Fruit fly (Drosophila melanogaster): ENCODE results near the gene Phlpp.

The Phlpp gene

DNA sequence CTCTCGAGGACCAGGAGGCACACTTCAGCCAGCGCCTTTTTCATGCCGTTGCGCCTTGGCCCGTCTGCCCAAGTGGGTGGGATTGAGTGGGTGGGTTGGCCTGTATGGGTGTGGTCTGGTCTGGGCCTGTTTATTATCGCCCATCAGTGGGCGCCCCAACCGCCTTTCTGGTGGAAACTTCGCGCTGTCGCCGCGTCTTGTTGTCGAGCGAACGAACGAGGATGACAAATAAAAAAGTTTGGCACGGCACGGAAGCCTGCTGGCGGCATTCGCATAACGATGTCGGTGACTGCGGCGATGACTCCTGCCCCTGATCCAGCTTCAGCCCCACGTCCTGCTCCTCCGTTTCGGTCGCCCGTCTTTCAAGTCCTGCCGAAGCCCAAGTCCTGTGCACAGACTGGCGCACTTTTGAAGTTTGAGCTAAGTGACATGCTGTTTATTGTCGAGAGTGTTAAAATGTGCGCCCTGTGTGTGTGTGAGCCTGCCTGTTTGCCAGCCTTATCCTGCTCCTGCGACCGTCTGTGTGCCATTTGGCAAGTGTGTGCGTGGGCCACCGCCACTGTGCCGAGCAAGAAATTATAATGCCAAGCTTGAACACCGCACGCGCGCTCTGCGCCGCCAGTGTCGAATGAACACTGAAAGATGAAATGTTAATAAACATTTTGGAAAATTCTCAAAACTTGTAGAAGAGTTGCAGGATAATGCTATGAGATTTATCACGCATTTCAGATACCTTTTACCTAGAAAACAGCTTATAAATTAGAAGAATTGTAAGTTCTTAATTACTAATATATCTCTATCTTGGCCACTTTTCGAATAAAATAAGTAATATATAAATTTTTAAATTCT is 44.7 kb upstream of the Phlpp start (continued):
- peak; percentile 87 for TF ChIP-seq CG3281 (GFP tag; optimal IDR thresholded peaks at IDR 0.05)
- no peak for TF ChIP-seq Atf3 (GFP tag; optimal IDR thresholded peaks at IDR 0.05)
- peak; percentile 80 for TF ChIP-seq sens (GFP tag)
- TF ChIP-seq luna (GFP tag; optimal IDR thresholded peaks at IDR 0.05): no peak
- TF ChIP-seq CG10321 (GFP tag; IDR thresholded peaks at IDR 0.05): no peak
- TF ChIP-seq Oaz (GFP tag; IDR thresholded peaks at IDR 0.05): peak; percentile 60
- no peak for TF ChIP-seq Ravus (GFP tag; IDR thresholded peaks at IDR 0.05)
- TF ChIP-seq CG2129 (GFP tag; IDR thresholded peaks at IDR 0.05; ENCODE audit: partially characterized antibody): no peak
- peak; percentile 80 for TF ChIP-seq CG17385 (GFP tag; optimal IDR thresholded peaks at IDR 0.05)
- peak; percentile 10 for TF ChIP-seq HLH54F (GFP tag; optimal IDR thresholded peaks at IDR 0.05)
- TF ChIP-seq Dad (GFP tag; optimal IDR thresholded peaks at IDR 0.05): no peak
- TF ChIP-seq GATAe (GFP tag; conservative IDR thresholded peaks at IDR 0.05): no peak
- peak; percentile 51 for TF ChIP-seq gcm (GFP tag; optimal IDR thresholded peaks at IDR 0.05)
- no peak for TF ChIP-seq CG42726 (GFP tag; IDR thresholded peaks at IDR 0.05; ENCODE audit: partially characterized antibody)
- TF ChIP-seq CG17912 (GFP tag; optimal IDR thresholded peaks at IDR 0.05): peak; percentile 15
- TF ChIP-seq CG13123 (GFP tag; optimal IDR thresholded peaks at IDR 0.05): peak; percentile 30
- no peak for TF ChIP-seq CG3726 (GFP tag; IDR thresholded peaks at IDR 0.05)
- TF ChIP-seq twi (tag; optimal IDR thresholded peaks at IDR 0.05): peak; percentile 39
- TF ChIP-seq CG6791 (GFP tag; IDR thresholded peaks at IDR 0.05; ENCODE audit: partially characterized antibody): no peak
- 0 out of 2 replicates have a peak, but pooled peaks have one; percentile 5 for TF ChIP-seq NFAT (GFP tag; IDR thresholded peaks at IDR 0.05)
- TF ChIP-seq CG2202 (tag; optimal IDR thresholded peaks at IDR 0.05): no peak
- TF ChIP-seq BEAF-32 (GFP tag; optimal IDR thresholded peaks at IDR 0.05): no peak
- peak; percentile 17; the same call in 1 of the 3 replicates for TF ChIP-seq ci (GFP tag; IDR thresholded peaks at IDR 0.05)
- TF ChIP-seq CG6813 (GFP tag; optimal IDR thresholded peaks at IDR 0.05): peak; percentile 70
- TF ChIP-seq gsb (GFP tag; IDR thresholded peaks at IDR 0.05): no peak
- peak; percentile 61 for TF ChIP-seq CG14710 (tag; optimal IDR thresholded peaks at IDR 0.05)
- peak; percentile 75 for TF ChIP-seq Hey (tag; optimal IDR thresholded peaks at IDR 0.05)
- peak; percentile 17 to 22 for TF ChIP-seq Pdp1 (GFP tag; optimal IDR thresholded peaks at IDR 0.05)
- TF ChIP-seq ac (GFP tag; optimal IDR thresholded peaks at IDR 0.05): no peak
- TF ChIP-seq CG7987 (GFP tag; optimal IDR thresholded peaks at IDR 0.05): no peak
- TF ChIP-seq maf-S (GFP tag; optimal IDR thresholded peaks at IDR 0.05): no peak
- TF ChIP-seq Atf-2 (GFP tag; optimal IDR thresholded peaks at IDR 0.05): no peak
- TF ChIP-seq CG9876 (GFP tag; optimal IDR thresholded peaks at IDR 0.05): no peak
- TF ChIP-seq CG18599 (GFP tag; optimal IDR thresholded peaks at IDR 0.05): peak; percentile 93
- peak; percentile 65 for TF ChIP-seq Med (GFP tag)
- TF ChIP-seq CG12236 (GFP tag; optimal IDR thresholded peaks at IDR 0.05): no peak
- TF ChIP-seq Taf1 (GFP tag; IDR thresholded peaks at IDR 0.05): peak; percentile 54; the same call in 1 of the 2 replicates
- peak; percentile 68 for TF ChIP-seq CG10267 (tag; optimal IDR thresholded peaks at IDR 0.05)
- 0 out of 2 replicates have a peak, but pooled peaks have one; percentile 10 for TF ChIP-seq Awh (GFP tag; IDR thresholded peaks at IDR 0.05)
- no peak for TF ChIP-seq MESR4 (GFP tag; optimal IDR thresholded peaks at IDR 0.05)
- TF ChIP-seq Gsc (GFP tag; IDR thresholded peaks at IDR 0.05): no peak
- TF ChIP-seq CG33557 (GFP tag; optimal IDR thresholded peaks at IDR 0.05): no peak
- peak; percentile 82 for TF ChIP-seq Sox100B (GFP tag; optimal IDR thresholded peaks at IDR 0.05)
- peak; percentile 77 for TF ChIP-seq CG9727 (GFP tag; optimal IDR thresholded peaks at IDR 0.05)
- TF ChIP-seq danr (GFP tag; IDR thresholded peaks at IDR 0.05): peak; percentile 65
- no peak for TF ChIP-seq ab (GFP tag; optimal IDR thresholded peaks at IDR 0.05)
- TF ChIP-seq wdn (GFP tag; IDR thresholded peaks at IDR 0.05): peak; percentile 42; the same call in 1 of the 2 replicates
- TF ChIP-seq Dip3 (GFP tag; optimal IDR thresholded peaks at IDR 0.05): no peak
- TF ChIP-seq ash1 (GFP tag; optimal IDR thresholded peaks at IDR 0.05): no peak

All from whole organism, embryonic.